Worm (Caenorhabditis elegans) whole organism, midembryonic: ENCODE data around the gene C13E3.1.

Experiments used
- T22C8.4 ChIP-seq: fragments of 200-800 bp; sonication (Bioruptor generic); IDR thresholded peaks from 2 replicates; pipeline ENCODE4 v1.3.6; 2022; ENCODE audit warnings: missing genetic modification characterization, missing compliant biosample characterization
- cog-1 ChIP-seq: sonication (generic microtip); optimal IDR thresholded peaks from 2 replicates; lab custom pipeline; 2016; ENCODE audit warnings: missing genetic modification characterization, missing compliant biosample characterization
- klf-2 ChIP-seq: fragments of 200-800 bp; sonication (Bioruptor generic); conservative IDR thresholded peaks from 2 replicates; pipeline ENCODE4 v1.3.6; 2022; ENCODE audit warnings: missing genetic modification reagents, missing genetic modification characterization, missing compliant biosample characterization
- med-1 ChIP-seq: sonication (generic microtip); optimal IDR thresholded peaks from 2 replicates; lab custom pipeline; 2017; ENCODE audit warnings: missing genetic modification characterization, mild to moderate bottlenecking, missing compliant biosample characterization, antibody characterized with exemption, missing genetic modification reagents; ENCODE audit not compliant: insufficient read depth
- tab-1 ChIP-seq: fragments of 200-800 bp; sonication (Bioruptor generic); IDR thresholded peaks from 2 replicates; pipeline ENCODE4 v1.3.6; 2022; ENCODE audit warnings: missing genetic modification characterization, missing compliant biosample characterization

- no peak for TF ChIP-seq med-1 (GFP tag; lab: Kevin White, UChicago)
- TF ChIP-seq tab-1 (GFP tag; lab: Robert Waterston, UW): no peak
- TF ChIP-seq cog-1: no peak
- no peak for TF ChIP-seq klf-2
- no peak for TF ChIP-seq T22C8.4 (GFP tag; lab: Robert Waterston, UW)
These were observed 40.6 kb downstream of the C13E3.1 start for ce11 chrX:8933508-8933907.
